Worm (Caenorhabditis elegans) whole organism, L3 larva: ENCODE measurements around the gene F42F12.14.

Experiments used
- R02D3.7 ChIP-seq: fragments of 150-350 bp; optimal IDR thresholded peaks from 2 replicates; lab custom pipeline; 2014; ENCODE audit warnings: missing biosample characterization, missing genetic modification characterization
- ZK546.5 ChIP-seq: sonication (generic microtip); optimal IDR thresholded peaks from 2 replicates; lab custom pipeline; 2017; ENCODE audit warnings: missing biosample characterization, missing genetic modification characterization
- aly-2 ChIP-seq: fragments of 150-350 bp; optimal IDR thresholded peaks from 2 replicates; lab custom pipeline; 2014; ENCODE audit warnings: missing biosample characterization, missing genetic modification characterization
- ama-1 ChIP-seq: fragments of 150-350 bp; optimal IDR thresholded peaks from 2 replicates; lab custom pipeline; 2018
- ceh-16 ChIP-seq: sonication (generic microtip); optimal IDR thresholded peaks from 2 replicates; lab custom pipeline; 2017; ENCODE audit warnings: missing biosample characterization, missing genetic modification characterization
- ceh-28 ChIP-seq: fragments of 150-350 bp; optimal IDR thresholded peaks from 2 replicates; lab custom pipeline; 2014; ENCODE audit warnings: missing biosample characterization, missing genetic modification reagents, missing genetic modification characterization
- ceh-82 ChIP-seq: fragments of 150-350 bp; optimal IDR thresholded peaks from 2 replicates; lab custom pipeline; 2014; ENCODE audit warnings: missing biosample characterization, missing genetic modification characterization
- daf-12 ChIP-seq: fragments of 150-350 bp; optimal IDR thresholded peaks from 2 replicates; lab custom pipeline; 2014; ENCODE audit warnings: missing biosample characterization, missing genetic modification reagents, missing genetic modification characterization
- egl-27 ChIP-seq: sonication (generic microtip); optimal IDR thresholded peaks from 4 replicates; lab custom pipeline; 2017; ENCODE audit warnings: missing biosample characterization, missing genetic modification reagents, missing genetic modification characterization
- elt-1 ChIP-seq: fragments of 150-350 bp; optimal IDR thresholded peaks from 2 replicates; lab custom pipeline; 2014; ENCODE audit warnings: missing biosample characterization, missing genetic modification characterization
- elt-2 ChIP-seq: sonication (generic microtip); optimal IDR thresholded peaks from 2 replicates; lab custom pipeline; 2016; ENCODE audit warnings: missing genetic modification reagents, mild to moderate bottlenecking, missing genetic modification characterization, missing compliant biosample characterization
- elt-3 ChIP-seq, 3 experiments: fragments of 150-350 bp in 1 of 3; sonication (generic microtip) in 2 of 3; optimal IDR thresholded peaks; 2 replicates in 2 of 3; 4 replicates in 1 of 3; lab custom pipeline; 2014 to 2017; ENCODE audit warnings: missing biosample characterization in 3 of 3, missing genetic modification characterization in 3 of 3
- fkh-2 ChIP-seq: fragments of 150-350 bp; optimal IDR thresholded peaks from 2 replicates; lab custom pipeline; 2014; ENCODE audit warnings: missing biosample characterization, missing genetic modification reagents, missing genetic modification characterization
- fos-1 ChIP-seq: fragments of 150-350 bp; optimal IDR thresholded peaks from 2 replicates; lab custom pipeline; 2014; ENCODE audit warnings: missing biosample characterization, missing genetic modification characterization
- hmg-11 ChIP-seq: sonication (generic microtip); optimal IDR thresholded peaks from 2 replicates; lab custom pipeline; 2016; ENCODE audit warnings: missing genetic modification characterization, missing compliant biosample characterization
- lin-39 ChIP-seq: fragments of 150-350 bp; optimal IDR thresholded peaks from 2 replicates; lab custom pipeline; 2018; ENCODE audit warnings: missing biosample characterization, missing genetic modification reagents, missing genetic modification characterization
- lsy-12 ChIP-seq: sonication (generic microtip); optimal IDR thresholded peaks from 2 replicates; lab custom pipeline; 2016; ENCODE audit warnings: mild to moderate bottlenecking, missing genetic modification characterization, missing compliant biosample characterization
- mml-1 ChIP-seq: fragments of 150-350 bp; sonication (generic microtip); optimal IDR thresholded peaks from 3 replicates; lab custom pipeline; 2014; ENCODE audit warnings: missing biosample characterization, missing genetic modification characterization
- nfya-1 ChIP-seq: sonication (generic microtip); optimal IDR thresholded peaks from 2 replicates; lab custom pipeline; 2017; ENCODE audit warnings: missing genetic modification characterization, mild to moderate bottlenecking, missing compliant biosample characterization, antibody characterized with exemption, moderate library complexity; ENCODE audit not compliant: insufficient read depth
- nhr-11 ChIP-seq: fragments of 150-350 bp; optimal IDR thresholded peaks from 2 replicates; lab custom pipeline; 2014; ENCODE audit warnings: missing biosample characterization, missing genetic modification characterization
- nhr-12 ChIP-seq: fragments of 150-350 bp; optimal IDR thresholded peaks from 2 replicates; lab custom pipeline; 2014; ENCODE audit warnings: missing biosample characterization, missing genetic modification characterization
- nhr-23 ChIP-seq: fragments of 150-350 bp; optimal IDR thresholded peaks from 2 replicates; lab custom pipeline; 2014; ENCODE audit warnings: missing biosample characterization, missing genetic modification reagents, missing genetic modification characterization
- nhr-237 ChIP-seq: fragments of 150-350 bp; optimal IDR thresholded peaks from 2 replicates; lab custom pipeline; 2014; ENCODE audit warnings: missing biosample characterization, missing genetic modification characterization
- nhr-25 ChIP-seq: sonication (generic microtip); optimal IDR thresholded peaks from 2 replicates; lab custom pipeline; 2017; ENCODE audit warnings: missing biosample characterization, missing genetic modification characterization
- nhr-28 ChIP-seq: fragments of 150-350 bp; optimal IDR thresholded peaks from 2 replicates; lab custom pipeline; 2014; ENCODE audit warnings: missing biosample characterization, missing genetic modification characterization
- nhr-43 ChIP-seq: sonication (generic microtip); optimal IDR thresholded peaks from 2 replicates; lab custom pipeline; 2016; ENCODE audit warnings: mild to moderate bottlenecking, missing genetic modification characterization, missing compliant biosample characterization; ENCODE audit not compliant: poor library complexity, severe bottlenecking
- nhr-67 ChIP-seq: fragments of 150-350 bp; optimal IDR thresholded peaks from 2 replicates; lab custom pipeline; 2014; ENCODE audit warnings: missing biosample characterization, missing genetic modification characterization
- nhr-76 ChIP-seq: fragments of 150-350 bp; sonication (generic microtip); optimal IDR thresholded peaks from 5 replicates; lab custom pipeline; 2014; ENCODE audit warnings: missing biosample characterization, missing genetic modification characterization
- pha-4 ChIP-seq: fragments of 150-350 bp; optimal IDR thresholded peaks from 2 replicates; lab custom pipeline; 2014; ENCODE audit warnings: missing biosample characterization, missing genetic modification reagents, missing genetic modification characterization
- pqm-1 ChIP-seq: fragments of 150-350 bp; optimal IDR thresholded peaks from 2 replicates; lab custom pipeline; 2017; ENCODE audit warnings: missing biosample characterization, missing genetic modification characterization, inconsistent platforms
- sea-2 ChIP-seq: fragments of 150-350 bp; sonication (generic microtip); optimal IDR thresholded peaks from 4 replicates; lab custom pipeline; 2014; ENCODE audit warnings: missing biosample characterization, missing genetic modification reagents, missing genetic modification characterization
- skn-1 ChIP-seq: fragments of 150-350 bp; optimal IDR thresholded peaks from 2 replicates; lab custom pipeline; 2014; ENCODE audit warnings: missing biosample characterization, missing genetic modification characterization
- snpc-4 ChIP-seq: fragments of 150-350 bp; optimal IDR thresholded peaks from 2 replicates; lab custom pipeline; 2014; ENCODE audit warnings: missing biosample characterization, missing genetic modification characterization
- unc-39 ChIP-seq: sonication (generic microtip); optimal IDR thresholded peaks from 4 replicates; lab custom pipeline; 2017; ENCODE audit warnings: missing biosample characterization, missing genetic modification characterization
- zag-1 ChIP-seq: fragments of 150-350 bp; optimal IDR thresholded peaks from 2 replicates; lab custom pipeline; 2014; ENCODE audit warnings: missing biosample characterization, missing genetic modification characterization
- ztf-11 ChIP-seq: fragments of 150-350 bp; optimal IDR thresholded peaks from 2 replicates; lab custom pipeline; 2014; ENCODE audit warnings: missing biosample characterization, missing genetic modification characterization

Gene F42F12.14

DNA sequence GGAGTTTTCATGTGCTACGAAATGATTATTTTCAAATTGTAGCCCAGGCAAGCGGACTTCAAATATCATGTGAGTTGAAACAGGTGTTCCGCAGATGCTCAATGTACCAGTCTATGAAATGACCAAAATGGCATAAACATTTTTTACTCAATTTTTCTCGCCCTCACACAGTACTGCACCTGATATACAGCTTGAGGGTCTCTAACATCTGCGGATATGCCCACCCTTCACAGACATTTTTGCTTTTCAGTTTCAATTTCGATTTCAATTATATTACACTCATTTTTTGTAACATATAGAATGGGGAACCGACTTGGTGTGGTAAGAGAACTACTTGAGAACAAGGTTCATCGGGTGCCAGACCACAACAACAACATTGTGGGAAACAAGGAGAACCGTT, 1.7 kb upstream of the F42F12.14 start, which contains the start of gene F42F12.11:
Gene F42F12.11, plus strand, starts transcription at position 301 of the 400 bp plus-strand sequence.
- TF ChIP-seq nhr-28 (tag; lab: Kevin White, UChicago), result no peak

DNA sequence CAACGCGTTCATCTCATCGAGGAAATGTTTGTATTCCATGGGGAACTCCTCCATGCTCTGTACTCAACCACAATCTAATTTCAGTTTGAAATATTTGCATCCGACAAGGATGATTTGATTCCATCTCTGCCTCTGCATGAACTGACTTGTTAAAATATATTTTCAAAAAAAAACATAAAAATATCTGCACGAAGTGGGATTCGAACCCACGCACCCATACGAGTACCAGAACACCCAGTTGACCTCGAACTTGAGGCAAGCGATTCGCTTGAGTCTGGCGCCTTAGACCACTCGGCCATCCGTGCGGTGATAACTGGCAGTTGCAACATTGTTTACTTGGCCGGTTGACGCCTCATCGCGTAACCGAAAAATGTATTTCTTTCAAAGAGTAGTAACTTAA, 607 bp upstream of the F42F12.14 start:
- TF ChIP-seq ZK546.5 (tag; lab: Kevin White, UChicago), result no peak
- peak; percentile 26 for TF ChIP-seq nfya-1 (tag; lab: Kevin White, UChicago)
- no peak for TF ChIP-seq fos-1 (tag; lab: Kevin White, UChicago)
- no peak for TF ChIP-seq elt-1 (tag; lab: Kevin White, UChicago)
- TF ChIP-seq fkh-2, result no peak
- TF ChIP-seq skn-1, result peak; percentile 51
- no peak for TF ChIP-seq unc-39 (tag; lab: Kevin White, UChicago)
- TF ChIP-seq ceh-82 (tag; lab: Kevin White, UChicago), result no peak
- no peak for TF ChIP-seq mml-1 (tag; lab: Kevin White, UChicago)
- TF ChIP-seq pqm-1, result no peak
- TF ChIP-seq nhr-43 (tag; lab: Kevin White, UChicago), result peak; percentile 36
- no peak for TF ChIP-seq nhr-28 (tag; lab: Kevin White, UChicago)
- TF ChIP-seq nhr-237 (tag; lab: Kevin White, UChicago), result no peak
- no peak for TF ChIP-seq ztf-11 (tag; lab: Kevin White, UChicago)
- no peak for TF ChIP-seq sea-2
- TF ChIP-seq lsy-12, result no peak
- TF ChIP-seq aly-2, result no peak
- no peak for TF ChIP-seq elt-3 (tag; optimal IDR thresholded peaks at IDR 0.05; lab: Kevin White, UChicago)
- no peak for TF ChIP-seq lin-39 (tag; lab: Kevin White, UChicago)
- TF ChIP-seq hmg-11, result peak; percentile 4
- TF ChIP-seq elt-2 (tag; lab: Kevin White, UChicago), result peak; percentile 49
- no peak for TF ChIP-seq nhr-67 (tag; lab: Kevin White, UChicago)
- no peak for TF ChIP-seq ceh-16 (tag; lab: Kevin White, UChicago)
- TF ChIP-seq egl-27 (tag; lab: Kevin White, UChicago), result no peak
- TF ChIP-seq nhr-11, result no peak
- TF ChIP-seq snpc-4, result no peak
- TF ChIP-seq nhr-25 (tag; lab: Kevin White, UChicago), result no peak
- TF ChIP-seq, all 47 proteins: peak for 5

ce11 chrX:12350207-12350606, 1.8 kb downstream of the F42F12.14 start, which contains the start of gene F42F12.3:
Gene F42F12.3 (plus strand): TSS chrX:12350578.
- TF ChIP-seq elt-2 (tag; lab: Kevin White, UChicago), result peak; percentile 15
- TF ChIP-seq nhr-23 (tag; lab: Kevin White, UChicago), result peak; percentile 14
- peak; percentile 45 for TF ChIP-seq pqm-1
- no peak for TF ChIP-seq hmg-11
- TF ChIP-seq pha-4 (tag; lab: Kevin White, UChicago), result peak; percentile 55

DNA sequence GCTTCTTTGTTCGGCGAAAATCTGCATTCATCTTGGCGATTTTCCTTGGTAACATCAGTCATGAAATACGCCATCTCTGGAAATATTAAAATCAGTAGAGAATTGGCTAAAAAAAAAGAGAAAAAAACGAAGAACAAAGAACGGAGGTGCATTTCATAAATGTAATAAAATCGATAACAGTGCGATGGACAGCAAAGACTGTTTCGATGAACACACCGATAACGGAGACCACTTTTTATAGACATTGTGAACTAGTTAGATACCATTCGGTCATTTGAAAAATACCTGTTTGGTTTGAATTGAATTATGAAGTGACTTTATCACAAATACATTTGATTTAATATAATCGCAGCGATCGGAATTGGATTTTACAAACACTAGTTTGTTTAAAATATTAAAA, 4.4 kb downstream of the F42F12.14 start, which contains the start of gene F42F12.4:
Gene F42F12.4, minus strand, starts transcription at position 76 of the 400 bp plus-strand sequence.
- TF ChIP-seq ceh-28 (tag; lab: Kevin White, UChicago) (peak; percentile 63), pqm-1 (peak; percentile 3), aly-2 (no peak), hmg-11 (no peak), nhr-67 (tag; lab: Kevin White, UChicago) (no peak), elt-2 (tag; lab: Kevin White, UChicago) (peak; percentile 29), R02D3.7 (tag; lab: Kevin White, UChicago) (no peak), ama-1 (lab: Kevin White, UChicago) (no peak)

ce11 chrX:12356581-12356980, 8.2 kb downstream of the F42F12.14 start, which contains the start of gene nspc-12:
Gene nspc-12 (minus strand): TSS chrX:12356681.
- TF ChIP-seq ceh-16 (tag; lab: Kevin White, UChicago) (no peak), R02D3.7 (tag; lab: Kevin White, UChicago) (no peak), lin-39 (tag; lab: Kevin White, UChicago) (no peak), pha-4 (tag; lab: Kevin White, UChicago) (no peak), egl-27 (tag; lab: Kevin White, UChicago) (no peak), nhr-25 (tag; lab: Kevin White, UChicago) (no peak), daf-12 (tag; lab: Kevin White, UChicago) (no peak), snpc-4 (no peak), aly-2 (no peak), mml-1 (tag; lab: Kevin White, UChicago) (no peak), ZK546.5 (tag; lab: Kevin White, UChicago) (no peak), ceh-28 (tag; lab: Kevin White, UChicago) (no peak), nhr-76 (tag; lab: Kevin White, UChicago) (no peak), zag-1 (tag; lab: Kevin White, UChicago) (no peak), fkh-2 (no peak), ceh-82 (tag; lab: Kevin White, UChicago) (no peak), nhr-12 (tag; lab: Kevin White, UChicago) (no peak), pqm-1 (no peak), sea-2 (no peak)
- TF ChIP-seq, all 47 proteins: peak for 0
